Worm (Caenorhabditis elegans) whole organism, L2 larva: ENCODE data around the gene cdh-1.

Experiments
- aly-2 ChIP-seq: fragments of 150-350 bp; optimal IDR thresholded peaks from 2 replicates; lab custom pipeline; 2014; ENCODE audit warnings: missing biosample characterization, missing genetic modification characterization
- lsy-2 ChIP-seq, 2 experiments: fragments of 150-350 bp in 1 of 2; sonication (generic microtip) in 1 of 2; optimal IDR thresholded peaks; 2 replicates each; lab custom pipeline; 2014 to 2017; ENCODE audit warnings: missing biosample characterization in 2 of 2, missing genetic modification characterization in 2 of 2
- mdl-1 ChIP-seq, 2 experiments: fragments of 150-350 bp in 1 of 2; sonication (generic microtip) in 1 of 2; optimal IDR thresholded peaks; 2 replicates each; lab custom pipeline; 2017; ENCODE audit warnings: missing biosample characterization in 2 of 2, missing genetic modification characterization in 2 of 2
- nhr-237 ChIP-seq: fragments of 150-350 bp; optimal IDR thresholded peaks from 2 replicates; lab custom pipeline; 2014; ENCODE audit warnings: missing biosample characterization, missing genetic modification characterization
- nhr-25 ChIP-seq: fragments of 150-350 bp; sonication (generic microtip); optimal IDR thresholded peaks from 3 replicates; lab custom pipeline; 2014; ENCODE audit warnings: missing biosample characterization, missing genetic modification characterization
- unc-39 ChIP-seq: fragments of 150-350 bp; optimal IDR thresholded peaks from 2 replicates; lab custom pipeline; 2014; ENCODE audit warnings: missing biosample characterization, missing genetic modification characterization
- zag-1 ChIP-seq: fragments of 150-350 bp; optimal IDR thresholded peaks from 2 replicates; lab custom pipeline; 2014; ENCODE audit warnings: missing biosample characterization, missing genetic modification characterization
- ztf-11 ChIP-seq: sonication (generic microtip); optimal IDR thresholded peaks from 2 replicates; lab custom pipeline; 2017; ENCODE audit warnings: missing biosample characterization, missing genetic modification characterization

ce11 chrIII:2868416-2868815 is 42.3 kb upstream of the cdh-1 start:
- no peak for TF ChIP-seq mdl-1 (tag; optimal IDR thresholded peaks at IDR 0.05; lab: Kevin White, UChicago)
- TF ChIP-seq unc-39 (tag; lab: Kevin White, UChicago) = no peak
- TF ChIP-seq zag-1 (tag; lab: Kevin White, UChicago) = no peak
- no peak for TF ChIP-seq ztf-11
- TF ChIP-seq aly-2 = no peak
- TF ChIP-seq nhr-25 (tag; lab: Kevin White, UChicago) = no peak
- TF ChIP-seq nhr-237 = no peak
- peak in 1 of 2 experiments; percentile 24 for TF ChIP-seq lsy-2 (tag; optimal IDR thresholded peaks at IDR 0.05; lab: Kevin White, UChicago)
